Fruit fly (Drosophila melanogaster) S2 (cell line): Measurements from ENCODE around the gene CtIP.

Source experiments
- CG8478 ChIP-seq: fragments of >200 bp; optimal IDR thresholded peaks from 2 replicates; lab custom pipeline; 2018
- CTCF ChIP-seq, 2 experiments: fragments of >200 bp; optimal IDR thresholded peaks; 2 replicates each; lab custom pipeline; 2018

Gene CtIP

dm6 chr3L:20439772-20440171 lies 3.7 kb downstream of the CtIP start, which contains the start of gene Hpd:
Gene Hpd, minus strand, starts transcription at chr3L:20439872.
- TF ChIP-seq CG8478 (no peak), CTCF (optimal IDR thresholded peaks at IDR 0.05; lab: Kevin White, UChicago) (no peak)

DNA sequence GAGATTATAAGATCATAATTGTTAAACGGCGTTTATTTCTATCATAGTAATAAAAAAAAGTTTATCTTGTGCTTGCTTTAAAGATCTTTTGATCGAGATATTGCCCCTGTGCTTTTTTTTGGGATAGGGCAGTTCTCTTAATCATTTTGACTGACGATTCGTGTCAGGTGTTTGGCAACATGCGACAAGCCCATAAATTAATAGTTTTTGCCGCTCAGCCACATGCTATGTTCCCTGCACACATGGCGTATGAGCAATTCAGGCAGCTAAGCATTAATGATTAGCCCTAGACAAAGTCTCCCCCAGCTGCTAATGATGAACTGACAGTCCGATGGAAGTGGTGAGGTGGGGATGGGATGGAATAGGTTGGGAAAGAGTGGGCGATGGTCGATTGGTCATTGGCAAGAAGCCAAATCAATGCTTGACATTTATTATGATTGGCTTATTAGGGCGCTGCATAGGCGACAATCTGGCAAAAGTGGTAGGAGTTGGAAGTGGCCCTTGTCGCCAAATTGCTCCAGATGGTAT lies 4.9 kb downstream of the CtIP start:
- TF ChIP-seq CG8478 (no peak), CTCF (optimal IDR thresholded peaks at IDR 0.05; lab: Kevin White, UChicago) (no peak)

DNA sequence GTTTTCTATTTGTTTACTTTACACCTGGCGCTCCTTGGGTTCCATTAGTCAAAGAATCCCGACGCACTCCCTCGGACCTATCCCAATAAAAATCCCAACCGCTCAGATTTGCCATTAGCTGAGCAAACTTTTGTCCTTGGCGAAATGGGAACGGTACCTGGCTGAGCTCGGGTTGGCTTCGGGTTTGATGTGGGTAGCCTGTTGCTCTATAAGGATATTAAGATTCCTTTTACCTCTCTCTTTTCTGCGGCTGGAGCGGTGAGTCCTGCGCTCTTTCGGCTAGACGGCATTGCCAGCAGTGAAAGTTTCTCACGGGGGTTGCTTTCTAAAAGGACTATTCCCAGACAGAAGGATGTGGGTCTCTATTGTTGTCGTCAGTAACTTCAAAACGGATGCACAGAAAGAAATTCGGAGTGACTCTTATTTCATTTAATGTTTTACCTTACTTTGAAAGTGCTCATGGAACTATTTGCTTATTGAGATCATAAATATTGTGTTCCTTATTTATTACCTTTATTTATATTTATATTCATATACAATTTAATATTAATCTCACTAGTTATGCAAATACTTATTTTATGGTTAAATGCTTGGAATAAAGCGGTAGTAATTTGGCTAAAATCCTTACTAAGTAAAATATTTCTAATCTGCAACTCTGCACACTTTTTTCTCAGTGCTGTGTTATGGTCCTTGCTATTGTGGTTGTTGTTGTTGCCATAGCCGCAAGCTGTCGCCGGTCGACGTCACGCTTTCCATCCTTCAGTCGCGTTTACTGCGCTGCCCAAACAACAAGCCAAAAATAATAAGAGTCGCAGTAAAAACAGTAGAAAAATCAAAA lies 5.8 kb downstream of the CtIP start, which contains the start of gene CG5910:
Gene CG5910 (plus strand): TSS at position 788 of the 838 bp plus-strand sequence.
- TF ChIP-seq CTCF (optimal IDR thresholded peaks at IDR 0.05; lab: Kevin White, UChicago): no peak
- TF ChIP-seq CG8478: no peak

- no peak for TF ChIP-seq CG8478
- TF ChIP-seq CTCF (optimal IDR thresholded peaks at IDR 0.05; lab: Kevin White, UChicago): no peak
Observed at dm6 chr3L:20442674-20443313, 6.7 kb downstream of the CtIP start.

dm6 chr3L:20444815-20445519 lies 8.9 kb downstream of the CtIP start:
- TF ChIP-seq CTCF (optimal IDR thresholded peaks at IDR 0.05; lab: Kevin White, UChicago) (no peak), CG8478 (no peak)

DNA sequence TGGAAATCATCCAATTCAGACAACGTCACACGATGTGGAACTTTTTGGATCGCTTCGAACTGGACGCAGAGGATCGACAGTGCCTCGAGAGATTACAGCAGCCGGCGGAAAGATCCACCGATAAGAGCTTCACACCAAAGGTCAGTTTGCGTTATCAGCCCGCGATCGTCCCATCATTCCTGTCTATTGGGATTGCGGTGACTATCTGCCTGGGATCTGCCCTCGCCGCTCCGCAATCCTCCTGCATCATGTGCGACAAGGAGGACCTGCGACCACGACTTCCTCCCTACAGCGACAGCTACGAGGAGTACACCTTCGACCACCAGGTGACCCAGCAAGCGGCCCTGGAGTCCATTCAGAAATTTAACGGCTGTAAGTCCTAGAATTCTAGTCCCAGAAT lies 10.0 kb downstream of the CtIP start:
- TF ChIP-seq CG8478 (no peak), CTCF (optimal IDR thresholded peaks at IDR 0.05; lab: Kevin White, UChicago) (no peak)

DNA sequence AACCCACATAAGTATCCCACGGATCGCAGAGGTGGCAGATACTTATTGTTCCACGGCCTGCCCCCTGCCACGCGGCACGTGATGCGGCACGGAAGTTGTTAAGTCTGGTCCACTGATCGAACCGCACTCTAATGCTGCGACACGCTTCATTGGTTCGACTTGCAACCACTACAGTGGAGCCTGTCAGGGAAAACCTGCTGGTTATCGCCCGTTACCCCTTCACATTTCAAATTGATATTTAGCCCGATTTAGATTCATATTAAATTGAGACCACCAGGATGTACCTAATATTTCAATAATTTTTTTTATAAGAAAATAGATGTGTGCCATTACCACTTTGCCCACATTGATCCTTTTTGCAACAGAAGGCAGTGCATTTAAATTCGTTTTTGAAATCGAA lies 11.3 kb downstream of the CtIP start:
- TF ChIP-seq CG8478 (no peak), CTCF (optimal IDR thresholded peaks at IDR 0.05; lab: Kevin White, UChicago) (no peak)

dm6 chr3L:20447957-20448356 lies 11.9 kb downstream of the CtIP start:
- no peak for TF ChIP-seq CTCF (optimal IDR thresholded peaks at IDR 0.05; lab: Kevin White, UChicago)
- no peak for TF ChIP-seq CG8478

DNA sequence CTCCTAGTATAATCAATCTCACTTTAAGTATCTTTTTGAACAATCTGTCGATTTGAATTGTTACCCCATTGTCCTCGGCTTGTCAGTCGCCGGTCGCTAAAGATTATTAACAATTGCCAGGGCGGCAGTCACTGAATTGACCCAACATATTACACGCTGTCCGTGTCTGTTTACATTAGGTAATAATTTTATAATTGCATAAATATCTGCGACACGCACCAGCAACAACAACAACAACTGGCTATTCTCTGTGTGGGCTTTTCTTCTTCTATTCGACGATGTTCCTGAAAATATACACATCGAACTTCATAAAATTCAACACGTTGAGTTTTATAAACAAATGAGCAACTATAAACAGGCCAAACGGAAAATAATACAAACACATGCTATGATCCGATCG lies 12.7 kb downstream of the CtIP start:
- no peak for TF ChIP-seq CG8478
- no peak for TF ChIP-seq CTCF (optimal IDR thresholded peaks at IDR 0.05; lab: Kevin White, UChicago)

- no peak for TF ChIP-seq CTCF (optimal IDR thresholded peaks at IDR 0.05; lab: Kevin White, UChicago)
- no peak for TF ChIP-seq CG8478
Observed at dm6 chr3L:20452813-20453682, 17.0 kb downstream of the CtIP start, which contains the start of gene CG5199. Gene CG5199, minus strand, starts transcription at chr3L:20452864.

DNA sequence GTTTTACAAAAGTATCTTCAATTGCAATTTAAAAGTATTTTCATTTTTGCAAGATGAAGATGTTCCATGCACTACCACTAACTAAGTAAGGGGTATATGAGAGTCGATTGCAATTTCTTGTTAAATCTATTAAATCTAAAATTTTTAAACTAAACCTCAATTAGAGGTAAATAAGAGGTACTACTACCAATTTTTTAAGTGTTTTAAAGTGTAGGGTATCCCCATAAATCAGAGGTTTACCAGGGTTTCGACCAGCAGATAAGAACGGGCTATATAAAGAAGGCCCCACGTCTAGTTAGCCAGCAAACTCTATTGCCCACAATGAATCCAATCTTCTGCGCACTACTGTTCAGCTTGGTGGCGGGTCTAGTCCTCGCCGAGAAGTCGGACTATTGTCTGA lies 24.3 kb downstream of the CtIP start, which contains the start of gene mag:
Gene mag (plus strand): TSS at position 301 of the 400 bp plus-strand sequence.
- no peak for TF ChIP-seq CTCF (optimal IDR thresholded peaks at IDR 0.05; lab: Kevin White, UChicago)
- no peak for TF ChIP-seq CG8478

DNA sequence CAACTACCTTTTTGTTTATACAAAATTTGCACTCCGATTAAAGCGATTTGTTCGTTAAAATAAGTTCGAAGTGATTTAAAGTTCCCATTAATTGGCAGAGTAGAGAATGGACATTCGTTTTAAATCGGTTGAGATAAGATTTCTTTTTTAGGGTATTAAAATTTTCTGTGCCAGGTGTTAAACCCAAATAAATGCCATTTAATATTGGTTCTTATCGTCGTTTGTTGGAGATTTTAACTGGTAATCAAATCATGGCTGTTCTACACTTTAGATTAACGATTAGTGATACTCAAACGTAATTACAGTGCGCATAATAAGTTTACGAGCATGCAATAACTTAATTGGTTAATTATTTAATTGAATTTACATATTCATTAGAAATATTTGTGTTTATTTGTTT lies 26.3 kb downstream of the CtIP start:
- TF ChIP-seq CG8478: no peak
- TF ChIP-seq CTCF (optimal IDR thresholded peaks at IDR 0.05; lab: Kevin White, UChicago): no peak

DNA sequence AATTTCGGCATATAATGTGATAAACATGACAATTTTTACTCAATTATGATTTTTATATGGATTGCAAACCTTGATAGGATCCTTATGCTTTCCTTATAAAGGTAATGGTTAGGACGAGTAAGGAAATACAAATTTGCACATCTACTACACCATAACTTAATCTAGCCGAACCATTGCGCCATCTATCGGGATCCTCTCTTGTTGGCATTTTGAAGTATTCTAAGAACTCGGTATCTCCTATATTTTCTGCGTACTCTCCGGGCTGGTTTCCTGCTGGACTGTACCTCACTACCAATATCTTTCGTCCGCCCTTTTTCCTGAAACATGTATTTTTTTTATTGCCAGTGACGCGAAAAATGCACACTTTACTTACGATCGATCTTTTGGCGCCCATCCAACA lies 28.6 kb downstream of the CtIP start, which contains the start of gene atk:
Gene atk (minus strand): TSS at position 186 of the 400 bp plus-strand sequence.
- TF ChIP-seq CTCF (optimal IDR thresholded peaks at IDR 0.05; lab: Kevin White, UChicago) (peak; percentile 59 to 60), CG8478 (no peak)

dm6 chr3L:20465941-20466340 lies 29.9 kb downstream of the CtIP start, which contains the start of gene CG42764:
Gene CG42764, minus strand, starts transcription at chr3L:20466041.
- TF ChIP-seq CTCF (optimal IDR thresholded peaks at IDR 0.05; lab: Kevin White, UChicago): no peak
- no peak for TF ChIP-seq CG8478
